Worm (Caenorhabditis elegans) whole organism, L4 larva: Measurements from ENCODE around the gene Y49G5A.1.

Experiments used
- F10B5.3 ChIP-seq: sonication (generic microtip); optimal IDR thresholded peaks from 2 replicates; lab custom pipeline; 2016; ENCODE audit warnings: mild to moderate bottlenecking, missing genetic modification characterization, missing compliant biosample characterization
- F44E2.7 ChIP-seq: fragments of 200-800 bp; sonication (Bioruptor generic); IDR thresholded peaks from 2 replicates; pipeline ENCODE4 v2.1.2; 2022; ENCODE audit warnings: missing genetic modification characterization, missing compliant biosample characterization
- R02D3.7 ChIP-seq: fragments of 150-350 bp; sonication (generic microtip); optimal IDR thresholded peaks from 3 replicates; lab custom pipeline; 2014; ENCODE audit warnings: missing biosample characterization, missing genetic modification characterization
- T20F7.1 ChIP-seq: fragments of 200-800 bp; sonication (Bioruptor generic); optimal IDR thresholded peaks from 2 replicates; lab custom pipeline; 2018; ENCODE audit warnings: mild to moderate bottlenecking, missing genetic modification characterization, missing compliant biosample characterization
- aha-1 ChIP-seq: fragments of 150-350 bp; peaks from one replicate; lab custom pipeline; 2014; ENCODE audit warnings: missing biosample characterization, missing genetic modification characterization
- aly-2 ChIP-seq: sonication (generic microtip); optimal IDR thresholded peaks from 2 replicates; lab custom pipeline; 2018; ENCODE audit warnings: missing biosample characterization, missing genetic modification characterization
- ama-1 ChIP-seq: fragments of 150-350 bp; optimal IDR thresholded peaks from 2 replicates; lab custom pipeline; 2014; ENCODE audit warnings: inconsistent platforms, mixed read lengths
- ceh-20 ChIP-seq: fragments of 200-800 bp; sonication (Bioruptor generic); IDR thresholded peaks from 2 replicates; pipeline ENCODE4 v1.3.6; 2022; ENCODE audit warnings: missing genetic modification reagents, missing genetic modification characterization, missing compliant biosample characterization
- ceh-28 ChIP-seq: fragments of 150-350 bp; optimal IDR thresholded peaks from 2 replicates; lab custom pipeline; 2014; ENCODE audit warnings: missing biosample characterization, missing genetic modification reagents, missing genetic modification characterization
- ceh-62 ChIP-seq: sonication (generic microtip); optimal IDR thresholded peaks from 2 replicates; lab custom pipeline; 2017; ENCODE audit warnings: missing biosample characterization, missing genetic modification characterization
- ceh-82 ChIP-seq: sonication (generic microtip); optimal IDR thresholded peaks from 2 replicates; lab custom pipeline; 2017; ENCODE audit warnings: missing biosample characterization, missing genetic modification characterization
- daf-12 ChIP-seq: fragments of 150-350 bp; optimal IDR thresholded peaks from 2 replicates; lab custom pipeline; 2014; ENCODE audit warnings: missing biosample characterization, missing genetic modification reagents, missing genetic modification characterization
- daf-16 ChIP-seq, 3 experiments: sonication (generic microtip); optimal IDR thresholded peaks; 2 replicates each; lab custom pipeline; 2016 to 2017; ENCODE audit warnings: missing genetic modification characterization in 3 of 3, missing genetic modification reagents in 3 of 3, mild to moderate bottlenecking in 2 of 3, missing compliant biosample characterization in 2 of 3, missing biosample characterization in 1 of 3, moderate library complexity in 1 of 3
- dve-1 ChIP-seq: sonication (generic microtip); optimal IDR thresholded peaks from 2 replicates; lab custom pipeline; 2017; ENCODE audit warnings: antibody characterized with exemption, mild to moderate bottlenecking, missing genetic modification characterization, missing compliant biosample characterization; ENCODE audit not compliant: insufficient read depth
- hif-1 ChIP-seq, 2 experiments: sonication (generic microtip); optimal IDR thresholded peaks; 2 replicates each; lab custom pipeline; 2016 to 2017; ENCODE audit warnings: missing compliant biosample characterization in 2 of 2, missing genetic modification characterization in 2 of 2, missing genetic modification reagents in 2 of 2, missing genotype in 2 of 2, mild to moderate bottlenecking in 1 of 2
- hlh-11 ChIP-seq: fragments of 200-800 bp; sonication (Bioruptor generic); optimal IDR thresholded peaks from 2 replicates; lab custom pipeline; 2018; ENCODE audit warnings: mild to moderate bottlenecking, missing genetic modification characterization, missing compliant biosample characterization
- hlh-30 ChIP-seq: sonication (generic microtip); optimal IDR thresholded peaks from 2 replicates; lab custom pipeline; 2017; ENCODE audit warnings: antibody characterized with exemption, mild to moderate bottlenecking, missing genetic modification characterization, missing compliant biosample characterization; ENCODE audit not compliant: insufficient read depth
- hmg-1.1 ChIP-seq: fragments of 200-800 bp; sonication (Bioruptor generic); IDR thresholded peaks from 2 replicates; pipeline ENCODE4 v1.3.6; 2022; ENCODE audit warnings: missing genetic modification reagents, missing genetic modification characterization, missing compliant biosample characterization
- jun-1 ChIP-seq: fragments of 150-350 bp; optimal IDR thresholded peaks from 2 replicates; lab custom pipeline; 2014; ENCODE audit warnings: missing biosample characterization, missing genetic modification reagents, missing genetic modification characterization
- lin-15B ChIP-seq: fragments of 150-350 bp; sonication (generic microtip); optimal IDR thresholded peaks from 3 replicates; lab custom pipeline; 2014; ENCODE audit warnings: missing biosample characterization, missing genetic modification characterization
- lin-29 ChIP-seq: fragments of 200-800 bp; sonication (Bioruptor generic); IDR thresholded peaks from 2 replicates; pipeline ENCODE4 v1.3.6; 2022; ENCODE audit warnings: missing genetic modification reagents, missing genetic modification characterization, missing compliant biosample characterization
- lir-3 ChIP-seq: sonication (generic microtip); optimal IDR thresholded peaks from 2 replicates; lab custom pipeline; 2016; ENCODE audit warnings: mild to moderate bottlenecking, missing genetic modification characterization, missing compliant biosample characterization
- lsy-2 ChIP-seq, 2 experiments: fragments of 150-350 bp in 1 of 2; sonication (generic microtip) in 1 of 2; optimal IDR thresholded peaks; 2 replicates each; lab custom pipeline; 2014 to 2017; ENCODE audit warnings: missing biosample characterization in 2 of 2, missing genetic modification characterization in 2 of 2
- mdl-1 ChIP-seq, 2 experiments: fragments of 150-350 bp in 1 of 2; sonication (generic microtip) in 1 of 2; optimal IDR thresholded peaks; 2 replicates each; lab custom pipeline; 2014 to 2017; ENCODE audit warnings: missing biosample characterization in 2 of 2, missing genetic modification characterization in 2 of 2
- mxl-3 ChIP-seq: fragments of 200-800 bp; sonication (Bioruptor generic); optimal IDR thresholded peaks from 2 replicates; lab custom pipeline; 2018; ENCODE audit warnings: mild to moderate bottlenecking, missing genetic modification characterization, missing compliant biosample characterization
- nhr-102 ChIP-seq: sonication (generic microtip); optimal IDR thresholded peaks from 2 replicates; lab custom pipeline; 2016; ENCODE audit warnings: mild to moderate bottlenecking, missing genetic modification characterization, moderate library complexity, missing compliant biosample characterization
- nhr-111 ChIP-seq: fragments of 200-800 bp; sonication (Bioruptor generic); optimal IDR thresholded peaks from 2 replicates; lab custom pipeline; 2018; ENCODE audit warnings: mild to moderate bottlenecking, missing genetic modification characterization, missing compliant biosample characterization
- nhr-237 ChIP-seq: sonication (generic microtip); optimal IDR thresholded peaks from 2 replicates; lab custom pipeline; 2017; ENCODE audit warnings: missing biosample characterization, missing genetic modification characterization
- nhr-25 ChIP-seq: sonication (generic microtip); optimal IDR thresholded peaks from 2 replicates; lab custom pipeline; 2017; ENCODE audit warnings: missing genetic modification characterization, mild to moderate bottlenecking, missing compliant biosample characterization, antibody characterized with exemption, moderate library complexity, borderline replicate concordance; ENCODE audit not compliant: insufficient read depth
- nhr-28 ChIP-seq: fragments of 150-350 bp; optimal IDR thresholded peaks from 2 replicates; lab custom pipeline; 2014; ENCODE audit warnings: missing biosample characterization, missing genetic modification characterization
- pha-4 ChIP-seq, 2 experiments: fragments of 150-350 bp in 1 of 2; fragments of 200-800 bp in 1 of 2; sonication (Bioruptor generic) in 1 of 2; IDR thresholded peaks in 1 of 2; optimal IDR thresholded peaks in 1 of 2; 2 replicates each; pipeline versions ENCODE4 v1.3.6 to Lab custom; 2014 to 2022; ENCODE audit warnings: missing genetic modification characterization in 2 of 2, missing genetic modification reagents in 2 of 2, missing biosample characterization in 1 of 2, missing compliant biosample characterization in 1 of 2
- rbr-2 ChIP-seq: sonication (generic microtip); optimal IDR thresholded peaks from 2 replicates; lab custom pipeline; 2016; ENCODE audit warnings: missing genotype, missing genetic modification characterization, missing compliant biosample characterization
- set-16 ChIP-seq: fragments of 200-800 bp; sonication (Bioruptor generic); IDR thresholded peaks from 2 replicates; pipeline ENCODE4 v1.3.6; 2022; ENCODE audit warnings: missing genetic modification reagents, missing genetic modification characterization, missing compliant biosample characterization
- skn-1 ChIP-seq: fragments of 150-350 bp; optimal IDR thresholded peaks from 2 replicates; lab custom pipeline; 2014; ENCODE audit warnings: missing biosample characterization, missing genetic modification characterization
- snpc-1.2 ChIP-seq: fragments of 200-800 bp; sonication (Bioruptor generic); IDR thresholded peaks from 2 replicates; pipeline ENCODE4 v1.3.6; 2022; ENCODE audit warnings: missing genetic modification reagents, missing genetic modification characterization, missing compliant biosample characterization
- spr-1 ChIP-seq: sonication (generic microtip); optimal IDR thresholded peaks from 2 replicates; lab custom pipeline; 2016; ENCODE audit warnings: mild to moderate bottlenecking, missing genetic modification characterization, missing compliant biosample characterization
- spr-3 ChIP-seq: fragments of 200-800 bp; sonication (Bioruptor generic); optimal IDR thresholded peaks from 2 replicates; lab custom pipeline; 2018; ENCODE audit warnings: mild to moderate bottlenecking, missing genetic modification characterization, missing compliant biosample characterization
- tag-97 ChIP-seq: fragments of 200-800 bp; sonication (Bioruptor generic); IDR thresholded peaks from 2 replicates; pipeline ENCODE4 v1.3.6; 2022; ENCODE audit warnings: missing genetic modification characterization, missing compliant biosample characterization
- unc-130 ChIP-seq: sonication (generic microtip); optimal IDR thresholded peaks from 2 replicates; lab custom pipeline; 2016; ENCODE audit warnings: missing genetic modification reagents, missing genetic modification characterization, missing compliant biosample characterization
- unc-39 ChIP-seq: sonication (generic microtip); optimal IDR thresholded peaks from 2 replicates; lab custom pipeline; 2017; ENCODE audit warnings: missing biosample characterization, missing genetic modification characterization
- unc-62 ChIP-seq, 3 experiments: fragments of 150-350 bp in 1 of 3; sonication (generic microtip); optimal IDR thresholded peaks in 2 of 3; peaks in 1 of 3; 1 replicate in 1 of 3; 2 replicates in 2 of 3; lab custom pipeline; 2014 to 2017; ENCODE audit warnings: missing biosample characterization in 3 of 3, missing genetic modification characterization in 3 of 3, missing genetic modification reagents in 3 of 3, missing genotype in 1 of 3
- vab-7 ChIP-seq: fragments of 200-800 bp; sonication (Bioruptor generic); IDR thresholded peaks from 2 replicates; pipeline ENCODE4 v1.3.6; 2022; ENCODE audit warnings: missing genetic modification reagents, missing genetic modification characterization, missing compliant biosample characterization
- zfp-2 ChIP-seq: sonication (generic microtip); optimal IDR thresholded peaks from 2 replicates; lab custom pipeline; 2016; ENCODE audit warnings: mild to moderate bottlenecking, missing genetic modification characterization, missing compliant biosample characterization
- zfp-3 ChIP-seq: fragments of 200-800 bp; sonication (Bioruptor generic); conservative IDR thresholded peaks from 2 replicates; pipeline ENCODE4 v1.3.6; 2022; ENCODE audit warnings: missing genetic modification reagents, missing genetic modification characterization, missing compliant biosample characterization

The Y49G5A.1 gene

ce11 chrV:5274974-5275373, 12.2 kb downstream of the Y49G5A.1 start (continued):
- TF ChIP-seq hlh-30 (tag; lab: Kevin White, UChicago), result peak; percentile 61
- TF ChIP-seq hmg-1.1, result peak; percentile 35
- peak; percentile 36 for TF ChIP-seq hlh-11 (tag; lab: Kevin White, UChicago)
- TF ChIP-seq skn-1, result no peak
- TF ChIP-seq nhr-25 (tag; lab: Kevin White, UChicago), result no peak
- no peak for TF ChIP-seq daf-12 (tag; lab: Kevin White, UChicago)

DNA sequence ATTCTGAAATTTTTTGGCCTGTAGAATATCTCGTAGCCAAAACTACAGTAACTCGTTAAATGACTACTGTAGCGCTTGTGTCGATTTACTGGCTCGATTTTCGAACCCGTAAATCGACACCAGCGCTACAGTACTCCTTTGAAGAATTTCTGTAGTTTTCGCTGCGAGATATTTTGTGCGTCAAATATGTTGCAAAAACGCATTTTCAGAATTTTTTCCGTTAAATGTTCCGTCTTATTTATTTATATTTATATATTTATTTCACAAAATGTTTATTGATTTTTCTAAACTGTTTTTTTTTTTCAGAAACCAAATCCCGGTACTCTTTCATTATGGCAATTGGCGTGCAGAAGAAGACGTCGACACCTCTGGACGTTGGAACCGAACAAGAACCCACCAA, 13.4 kb downstream of the Y49G5A.1 start, which contains the start of gene natc-2:
TSS of gene natc-2 (plus strand) at position 301 of the 400 bp plus-strand sequence.
- TF ChIP-seq T20F7.1 (GFP tag; lab: Kevin White, UChicago), result no peak
- TF ChIP-seq spr-1, result no peak
- no peak for TF ChIP-seq jun-1 (tag; lab: Kevin White, UChicago)
- no peak for TF ChIP-seq zfp-3 (GFP tag; lab: Robert Waterston, UW)
- TF ChIP-seq mdl-1 (tag; optimal IDR thresholded peaks at IDR 0.05; lab: Kevin White, UChicago), result no peak
- no peak for TF ChIP-seq nhr-237 (tag; lab: Kevin White, UChicago)
- TF ChIP-seq lin-15B (tag; lab: Kevin White, UChicago), result no peak
- TF ChIP-seq tag-97 (GFP tag; lab: Robert Waterston, UW), result no peak
- TF ChIP-seq ceh-62 (tag; lab: Kevin White, UChicago), result no peak
- TF ChIP-seq lir-3 (tag; lab: Kevin White, UChicago), result no peak

- TF ChIP-seq pha-4 (GFP tag; IDR thresholded peaks at IDR 0.05; lab: Robert Waterston, UW), result no peak
- no peak for TF ChIP-seq pha-4 (tag; optimal IDR thresholded peaks at IDR 0.05; lab: Kevin White, UChicago)
- TF ChIP-seq daf-16 (GFP tag; optimal IDR thresholded peaks at IDR 0.05; lab: Kevin White, UChicago), result no peak
- no peak for TF ChIP-seq daf-16 (tag; optimal IDR thresholded peaks at IDR 0.05; lab: Kevin White, UChicago)
- TF ChIP-seq ceh-20 (GFP tag; lab: Robert Waterston, UW), result no peak
- no peak for TF ChIP-seq unc-130 (GFP tag; lab: Kevin White, UChicago)
- no peak for TF ChIP-seq R02D3.7 (tag; lab: Kevin White, UChicago)
- TF ChIP-seq ceh-62 (tag; lab: Kevin White, UChicago), result no peak
- peak; percentile 31 for TF ChIP-seq dve-1 (tag; lab: Kevin White, UChicago)
- peak in 1 of 2 experiments; percentile 44 for TF ChIP-seq unc-62 (GFP tag; optimal IDR thresholded peaks at IDR 0.05 in 1 of 2; lab: Kevin White, UChicago)
- no peak for TF ChIP-seq unc-62 (tag; optimal IDR thresholded peaks at IDR 0.05; lab: Kevin White, UChicago)
- TF ChIP-seq lsy-2 (tag; optimal IDR thresholded peaks at IDR 0.05; lab: Kevin White, UChicago), result no peak
- no peak for TF ChIP-seq set-16
- TF ChIP-seq aly-2, result no peak
- no peak for TF ChIP-seq nhr-111 (GFP tag; lab: Kevin White, UChicago)
- TF ChIP-seq hlh-30 (tag; lab: Kevin White, UChicago), result no peak
- no peak for TF ChIP-seq hif-1 (tag; optimal IDR thresholded peaks at IDR 0.05; lab: Kevin White, UChicago)
Observed at ce11 chrV:5273241-5273640, 13.9 kb downstream of the Y49G5A.1 start.

DNA sequence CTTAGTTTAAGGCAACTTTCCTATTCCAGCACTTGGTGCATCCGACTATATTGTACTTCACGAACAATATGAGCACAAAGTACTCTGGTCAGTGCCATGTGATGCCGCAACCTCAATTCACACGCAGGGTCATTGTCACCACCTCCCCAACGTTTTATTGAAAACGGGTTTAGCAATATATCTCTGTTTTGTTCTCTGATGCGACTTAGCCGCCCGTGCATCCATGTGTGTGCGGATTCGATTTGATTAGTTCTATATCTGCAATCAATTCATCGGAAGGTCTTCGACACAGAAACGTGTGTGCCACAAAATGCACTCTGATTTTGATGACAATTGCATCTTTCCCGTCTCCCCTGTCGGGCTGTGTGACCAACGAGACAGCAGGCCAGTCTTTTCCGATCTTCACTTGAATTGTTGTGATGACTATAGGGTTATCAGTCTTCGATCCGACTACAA, 14.5 kb downstream of the Y49G5A.1 start:
- TF ChIP-seq daf-16 (GFP tag; optimal IDR thresholded peaks at IDR 0.05; lab: Kevin White, UChicago), result no peak
- TF ChIP-seq daf-16 (tag; optimal IDR thresholded peaks at IDR 0.05; lab: Kevin White, UChicago), result peak; percentile 52
- TF ChIP-seq unc-39, result no peak
- TF ChIP-seq rbr-2 (tag; lab: Kevin White, UChicago), result no peak
- no peak for TF ChIP-seq vab-7 (GFP tag; lab: Robert Waterston, UW)
- peak; percentile 81 for TF ChIP-seq mxl-3 (GFP tag; lab: Kevin White, UChicago)
- TF ChIP-seq F10B5.3 (tag; lab: Kevin White, UChicago), result no peak
- no peak for TF ChIP-seq F44E2.7 (GFP tag; lab: Robert Waterston, UW)
- peak; percentile 17 for TF ChIP-seq nhr-102
- no peak for TF ChIP-seq ceh-28
- TF ChIP-seq spr-3 (GFP tag; lab: Kevin White, UChicago), result no peak
- TF ChIP-seq lin-29 (GFP tag; lab: Robert Waterston, UW), result no peak
- peak; percentile 48 for TF ChIP-seq nhr-28 (tag; lab: Kevin White, UChicago)
- TF ChIP-seq ama-1 (lab: Kevin White, UChicago), result no peak
- TF ChIP-seq snpc-1.2 (GFP tag; lab: Robert Waterston, UW), result no peak
- TF ChIP-seq zfp-2 (tag; lab: Kevin White, UChicago), result no peak
- TF ChIP-seq ceh-82 (tag; lab: Kevin White, UChicago), result no peak
- TF ChIP-seq aha-1 (tag; lab: Kevin White, UChicago), result peak; percentile 39
